Worm (Caenorhabditis elegans) whole organism, young adult: Measurements from ENCODE around the gene pfn-3.

Source experiments
- D2030.7 ChIP-seq: fragments of 200-800 bp; sonication (Bioruptor generic); IDR thresholded peaks from 2 replicates; pipeline ENCODE4 v1.3.6; 2022; ENCODE audit warnings: missing genetic modification reagents, missing genetic modification characterization, missing compliant biosample characterization
- egl-18 ChIP-seq: fragments of 200-800 bp; sonication (Bioruptor generic); IDR thresholded peaks from 2 replicates; pipeline ENCODE4 v1.3.6; 2022; ENCODE audit warnings: missing genetic modification reagents, missing genetic modification characterization, missing compliant biosample characterization
- him-1 ChIP-seq: sonication (generic microtip); optimal IDR thresholded peaks from 2 replicates; lab custom pipeline; 2016; ENCODE audit warnings: missing genotype, missing genetic modification reagents, missing genetic modification characterization, missing compliant biosample characterization
- lag-1 ChIP-seq: fragments of 200-800 bp; sonication (Bioruptor generic); IDR thresholded peaks from 2 replicates; pipeline ENCODE4 v1.3.6; 2022; ENCODE audit warnings: missing genetic modification reagents, missing genetic modification characterization, missing compliant biosample characterization
- lir-1 ChIP-seq: fragments of 200-800 bp; sonication (Bioruptor generic); conservative IDR thresholded peaks from 2 replicates; pipeline ENCODE4 v1.3.6; 2022; ENCODE audit warnings: missing genetic modification reagents, missing genetic modification characterization, missing compliant biosample characterization
- madf-6 ChIP-seq: fragments of 200-800 bp; sonication (Bioruptor generic); IDR thresholded peaks from 2 replicates; pipeline ENCODE4 v1.3.6; 2022; ENCODE audit warnings: missing genetic modification reagents, missing genetic modification characterization, missing compliant biosample characterization
- unc-62 ChIP-seq: fragments of 150-350 bp; optimal IDR thresholded peaks from 2 replicates; lab custom pipeline; 2014; ENCODE audit warnings: missing biosample characterization, missing genetic modification reagents, missing genetic modification characterization
- ztf-22 ChIP-seq: fragments of 200-800 bp; sonication (Bioruptor generic); optimal IDR thresholded peaks from 2 replicates; lab custom pipeline; 2018; ENCODE audit warnings: mild to moderate bottlenecking, missing genetic modification characterization, moderate library complexity, missing compliant biosample characterization
- ztf-3 ChIP-seq: fragments of 200-800 bp; sonication (Bioruptor generic); optimal IDR thresholded peaks from 2 replicates; lab custom pipeline; 2018; ENCODE audit warnings: mild to moderate bottlenecking, missing genetic modification characterization, missing compliant biosample characterization

DNA sequence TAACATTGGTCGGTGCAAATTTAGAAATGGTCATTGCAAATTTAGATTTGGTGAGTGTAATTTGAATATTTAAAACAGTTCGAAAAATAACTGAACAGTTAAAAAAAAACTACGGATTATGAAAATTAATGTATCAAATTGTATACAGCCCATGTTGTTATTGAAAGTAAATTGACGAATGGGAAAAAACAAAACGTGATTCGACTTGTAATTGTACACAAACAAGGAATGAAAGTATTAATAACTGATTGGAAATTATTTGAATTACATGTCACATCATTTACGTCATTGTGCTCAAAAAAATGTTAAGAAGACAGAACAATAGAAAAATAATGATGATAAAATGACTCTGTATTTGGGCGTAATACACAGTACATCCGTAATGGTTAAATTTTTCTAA lies 13.9 kb upstream of the pfn-3 start:
- TF ChIP-seq egl-18 (no peak), madf-6 (no peak), lir-1 (GFP tag; lab: Robert Waterston, UW) (no peak), D2030.7 (GFP tag; lab: Robert Waterston, UW) (no peak), him-1 (no peak), lag-1 (GFP tag; lab: Robert Waterston, UW) (no peak), ztf-22 (GFP tag; lab: Kevin White, UChicago) (no peak), ztf-3 (GFP tag; lab: Kevin White, UChicago) (no peak), unc-62 (GFP tag; lab: Kevin White, UChicago) (no peak)
